Fruit fly (Drosophila melanogaster): ENCODE measurements around the gene nyo.

nyo gene

DNA sequence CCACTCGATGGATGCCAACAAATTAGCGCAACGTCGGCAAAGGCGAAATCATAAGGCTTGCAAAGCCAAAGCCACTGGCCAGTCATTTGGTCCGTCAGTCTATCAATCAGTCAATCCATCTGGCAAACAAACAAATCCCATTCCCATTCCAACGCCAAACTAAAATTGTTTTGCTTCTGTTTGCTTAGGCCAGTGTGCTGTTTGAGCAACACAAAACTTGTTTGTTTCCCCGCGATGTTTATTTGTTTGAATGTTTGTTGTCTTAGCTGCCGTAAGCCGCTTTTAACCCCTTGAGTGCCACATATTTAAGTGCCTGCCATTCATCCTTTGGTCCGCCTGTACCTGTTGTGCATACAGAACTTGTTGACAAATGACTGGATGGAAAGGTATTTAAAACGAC is 8.1 kb downstream of the nyo start (continued):
- TF ChIP-seq CG34376 (GFP tag; optimal IDR thresholded peaks at IDR 0.05) (no peak), tx (GFP tag; optimal IDR thresholded peaks at IDR 0.05) (no peak), CG14667 (GFP tag; IDR thresholded peaks at IDR 0.05) (no peak), cas (GFP tag; IDR thresholded peaks at IDR 0.05) (no peak), zf30C (GFP tag; optimal IDR thresholded peaks at IDR 0.05) (no peak), ems (GFP tag; optimal IDR thresholded peaks at IDR 0.05) (no peak), MESR4 (GFP tag; optimal IDR thresholded peaks at IDR 0.05) (no peak), CG8290 (GFP tag; optimal IDR thresholded peaks at IDR 0.05) (peak; percentile 64), CG8290 (tag; optimal IDR thresholded peaks at IDR 0.05) (peak in 1 of 2 experiments; percentile 90), Jarid2 (GFP tag; optimal IDR thresholded peaks at IDR 0.05) (peak; percentile 43), Poxn (GFP tag; IDR thresholded peaks at IDR 0.05) (no peak), CG16813 (GFP tag; IDR thresholded peaks at IDR 0.05; ENCODE audit: partially characterized antibody) (no peak), yki (optimal IDR thresholded peaks at IDR 0.05) (no peak), Hey (tag; optimal IDR thresholded peaks at IDR 0.05) (no peak), CG3163 (GFP tag; optimal IDR thresholded peaks at IDR 0.05) (peak; percentile 28), Abd-B (GFP tag; optimal IDR thresholded peaks at IDR 0.05) (no peak), CG12071 (GFP tag; optimal IDR thresholded peaks at IDR 0.05) (peak; percentile 43), Ptx1 (GFP tag; IDR thresholded peaks at IDR 0.05) (no peak), bowl (GFP tag; IDR thresholded peaks at IDR 0.05) (no peak), Ets65A (GFP tag) (no peak), MBD-R2 (GFP tag; IDR thresholded peaks at IDR 0.05) (no peak), Ada2b (GFP tag; IDR thresholded peaks at IDR 0.05) (no peak), chif (GFP tag; optimal IDR thresholded peaks at IDR 0.05) (peak; percentile 14 to 62), onecut (GFP tag; IDR thresholded peaks at IDR 0.05) (peak; percentile 42; the same call in 1 of the 2 replicates), CG14710 (tag; optimal IDR thresholded peaks at IDR 0.05) (peak; percentile 87), tap (tag; optimal IDR thresholded peaks at IDR 0.05) (no peak), shn (GFP tag; optimal IDR thresholded peaks at IDR 0.05) (no peak), vnd (GFP tag; IDR thresholded peaks at IDR 0.05; ENCODE audit: partially characterized antibody) (no peak), grau (tag; optimal IDR thresholded peaks at IDR 0.05) (peak; percentile 31), ro (GFP tag; IDR thresholded peaks at IDR 0.05) (no peak), Awh (GFP tag; IDR thresholded peaks at IDR 0.05) (peak; percentile 67; the same call in 1 of the 2 replicates), lov (optimal IDR thresholded peaks at IDR 0.05) (no peak), lov (GFP tag; IDR thresholded peaks at IDR 0.05) (peak; percentile 78), Gug (GFP tag; IDR thresholded peaks at IDR 0.05) (no peak), CG6254 (GFP tag; optimal IDR thresholded peaks at IDR 0.05) (peak; percentile 62), Kr (GFP tag; optimal IDR thresholded peaks at IDR 0.05) (peak; percentile 100), nerfin-1 (tag; optimal IDR thresholded peaks at IDR 0.05) (peak; percentile 58), CG18476 (GFP tag; optimal IDR thresholded peaks at IDR 0.05) (peak; percentile 6), BtbVII (GFP tag; optimal IDR thresholded peaks at IDR 0.05) (peak; percentile 26), gfzf (GFP tag; optimal IDR thresholded peaks at IDR 0.05) (no peak), cwo (GFP tag; optimal IDR thresholded peaks at IDR 0.05) (no peak), pho (GFP tag; optimal IDR thresholded peaks at IDR 0.05) (no peak), CG14050 (GFP tag; IDR thresholded peaks at IDR 0.05) (no peak), Ssrp (tag; optimal IDR thresholded peaks at IDR 0.05) (no peak), CG10979 (tag; optimal IDR thresholded peaks at IDR 0.05) (peak; percentile 67), Sox102F (GFP tag; optimal IDR thresholded peaks at IDR 0.05) (peak; percentile 38), CG10462 (GFP tag; optimal IDR thresholded peaks at IDR 0.05) (peak; percentile 53), CG11696 (GFP tag; IDR thresholded peaks at IDR 0.05) (no peak), tna (GFP tag; IDR thresholded peaks at IDR 0.05; ENCODE audit: partially characterized antibody) (no peak), schlank (tag; optimal IDR thresholded peaks at IDR 0.05) (no peak), Elba2 (GFP tag; optimal IDR thresholded peaks at IDR 0.05) (no peak), Spps (tag; optimal IDR thresholded peaks at IDR 0.05) (peak; percentile 74), CG5245 (GFP tag; optimal IDR thresholded peaks at IDR 0.05) (peak; percentile 34)

Data from whole organism, embryonic.